Fruit fly (Drosophila melanogaster): ENCODE data around the gene Tsp.

The Tsp gene

DNA sequence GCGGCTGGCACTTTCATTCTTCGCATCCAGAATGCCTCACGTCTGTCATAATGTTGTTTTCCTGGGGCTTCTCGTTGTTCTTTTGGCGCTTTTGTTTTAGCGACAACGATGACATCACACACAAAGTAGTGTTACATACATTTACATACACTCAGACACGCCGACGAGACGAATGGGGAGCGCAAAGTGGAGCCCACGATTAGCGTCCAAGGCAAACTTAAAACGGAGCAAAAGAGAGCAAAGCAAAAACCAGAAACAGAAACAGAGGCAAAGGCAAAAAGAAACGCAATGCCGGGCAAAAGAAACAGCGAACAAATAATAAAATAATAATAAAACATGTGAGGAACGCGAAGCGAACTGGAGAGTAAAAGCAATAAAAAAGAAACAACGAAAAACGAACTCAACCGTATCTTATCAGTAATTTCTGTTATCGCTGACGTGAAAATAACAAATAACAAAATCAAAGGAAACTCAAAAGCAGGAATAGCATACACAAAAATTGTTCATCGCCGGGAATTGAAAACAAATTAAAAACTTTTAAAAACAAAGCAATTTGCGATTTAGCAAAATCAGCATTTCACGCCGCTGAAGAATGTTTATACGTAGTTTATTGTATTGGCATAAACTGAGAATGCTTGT lies 64.3 kb downstream of the Tsp start (continued):
- no peak; the same call in 1 of the 2 replicates for TF ChIP-seq CG32532 (GFP tag; IDR thresholded peaks at IDR 0.05)
- no peak for TF ChIP-seq jing (GFP tag; optimal IDR thresholded peaks at IDR 0.05)
- TF ChIP-seq Bdp1 (GFP tag; optimal IDR thresholded peaks at IDR 0.05), result no peak
- TF ChIP-seq nerfin-2 (GFP tag; IDR thresholded peaks at IDR 0.05; ENCODE audit: partially characterized antibody), result no peak
- peak; percentile 2 for TF ChIP-seq CG18011 (GFP tag; optimal IDR thresholded peaks at IDR 0.05)
- peak; percentile 40 for TF ChIP-seq CG3838 (GFP tag; optimal IDR thresholded peaks at IDR 0.05)
- TF ChIP-seq stwl (tag; optimal IDR thresholded peaks at IDR 0.05), result no peak
- no peak for TF ChIP-seq CG6254 (GFP tag; optimal IDR thresholded peaks at IDR 0.05)
- TF ChIP-seq onecut (GFP tag; IDR thresholded peaks at IDR 0.05), result no peak
- TF ChIP-seq slp2 (GFP tag; optimal IDR thresholded peaks at IDR 0.05), result no peak
- no peak for TF ChIP-seq ash1 (GFP tag; optimal IDR thresholded peaks at IDR 0.05)
- no peak for TF ChIP-seq zen2 (GFP tag; IDR thresholded peaks at IDR 0.05; ENCODE audit: partially characterized antibody)
- TF ChIP-seq odd (GFP tag; optimal IDR thresholded peaks at IDR 0.05), result no peak
- no peak for TF ChIP-seq CG6272 (GFP tag; IDR thresholded peaks at IDR 0.05)
- TF ChIP-seq CG10462 (GFP tag; optimal IDR thresholded peaks at IDR 0.05), result no peak
- TF ChIP-seq CkIIα-i1 (GFP tag; IDR thresholded peaks at IDR 0.05), result no peak
- TF ChIP-seq CG30403 (GFP tag; optimal IDR thresholded peaks at IDR 0.05), result no peak
- peak; percentile 52 for TF ChIP-seq CG12155 (GFP tag; optimal IDR thresholded peaks at IDR 0.05)
- TF ChIP-seq CG7357 (GFP tag; IDR thresholded peaks at IDR 0.05), result no peak
- no peak for TF ChIP-seq MESR4 (GFP tag; optimal IDR thresholded peaks at IDR 0.05)
- no peak for TF ChIP-seq CG31441 (GFP tag; IDR thresholded peaks at IDR 0.05)
- no peak for TF ChIP-seq CG14710 (tag; optimal IDR thresholded peaks at IDR 0.05)
- no peak for TF ChIP-seq ERR (GFP tag; optimal IDR thresholded peaks at IDR 0.05)
- peak in 1 of 2 experiments; percentile 24 for TF ChIP-seq Eip74EF (GFP tag; optimal IDR thresholded peaks at IDR 0.05)
- no peak for TF ChIP-seq dpn (GFP tag; optimal IDR thresholded peaks at IDR 0.05)
- no peak for TF ChIP-seq fd3F (GFP tag; optimal IDR thresholded peaks at IDR 0.05)
- TF ChIP-seq repo (GFP tag; optimal IDR thresholded peaks at IDR 0.05), result no peak
- TF ChIP-seq CG8388 (GFP tag; optimal IDR thresholded peaks at IDR 0.05), result no peak
- TF ChIP-seq kay (GFP tag; optimal IDR thresholded peaks at IDR 0.05), result no peak
- TF ChIP-seq CG10431 (GFP tag; optimal IDR thresholded peaks at IDR 0.05), result no peak
- TF ChIP-seq unpg (GFP tag; optimal IDR thresholded peaks at IDR 0.05), result no peak
- TF ChIP-seq Hr51 (GFP tag; optimal IDR thresholded peaks at IDR 0.05), result no peak
- peak; percentile 25 for TF ChIP-seq CG10543 (GFP tag; optimal IDR thresholded peaks at IDR 0.05)
- TF ChIP-seq jigr1 (GFP tag; IDR thresholded peaks at IDR 0.05), result no peak
- TF ChIP-seq TFAM (GFP tag; optimal IDR thresholded peaks at IDR 0.05), result no peak
- no peak for TF ChIP-seq Hey (tag; optimal IDR thresholded peaks at IDR 0.05)
- TF ChIP-seq CG7928 (GFP tag; optimal IDR thresholded peaks at IDR 0.05), result no peak
- TF ChIP-seq Max (GFP tag; optimal IDR thresholded peaks at IDR 0.05), result no peak
- TF ChIP-seq Hr39 (optimal IDR thresholded peaks at IDR 0.05), result no peak
- no peak for TF ChIP-seq CoRest (tag; optimal IDR thresholded peaks at IDR 0.05)
- TF ChIP-seq Spps (tag; optimal IDR thresholded peaks at IDR 0.05), result no peak
